Worm (Caenorhabditis elegans) whole organism, L1 larva: ENCODE results near the gene B0252.8.

Experiments used
- C04F5.9 ChIP-seq: sonication (generic microtip); optimal IDR thresholded peaks from 2 replicates; lab custom pipeline; 2016; ENCODE audit warnings: missing genetic modification characterization, missing compliant biosample characterization
- C16A3.4 ChIP-seq: fragments of 150-350 bp; optimal IDR thresholded peaks from 2 replicates; lab custom pipeline; 2014; ENCODE audit warnings: missing biosample characterization, missing genetic modification characterization
- ama-1 ChIP-seq: fragments of 150-350 bp; optimal IDR thresholded peaks from 2 replicates; lab custom pipeline; 2014
- blmp-1 ChIP-seq: fragments of 150-350 bp; optimal IDR thresholded peaks from 2 replicates; lab custom pipeline; 2014; ENCODE audit warnings: missing biosample characterization, missing genetic modification characterization
- ceh-82 ChIP-seq, 3 experiments: fragments of 150-350 bp in 1 of 3; sonication (generic microtip) in 2 of 3; optimal IDR thresholded peaks; 2 replicates each; lab custom pipeline; 2014 to 2017; ENCODE audit warnings: missing biosample characterization in 3 of 3, missing genetic modification characterization in 3 of 3
- ceh-88 ChIP-seq: fragments of 200-800 bp; sonication (Bioruptor generic); IDR thresholded peaks from 2 replicates; pipeline ENCODE4 v1.3.6; 2022; ENCODE audit warnings: missing genetic modification characterization, missing compliant biosample characterization
- ceh-90 ChIP-seq: sonication (generic microtip); optimal IDR thresholded peaks from 2 replicates; lab custom pipeline; 2016; ENCODE audit warnings: missing genetic modification characterization, missing compliant biosample characterization
- dpl-1 ChIP-seq, 3 experiments: fragments of 150-350 bp in 2 of 3; sonication (generic microtip) in 1 of 3; optimal IDR thresholded peaks; 2 replicates each; lab custom pipeline; 2014 to 2017; ENCODE audit warnings: missing biosample characterization in 3 of 3, missing genetic modification characterization in 3 of 3, missing genetic modification reagents in 3 of 3
- efl-1 ChIP-seq, 4 experiments: fragments of 150-350 bp; optimal IDR thresholded peaks in 3 of 4; peaks in 1 of 4; 1 replicate in 1 of 4; 2 replicates in 3 of 4; lab custom pipeline; 2014; ENCODE audit warnings: missing biosample characterization in 2 of 4, missing genetic modification characterization in 2 of 4, missing genetic modification reagents in 2 of 4
- efl-3 ChIP-seq: fragments of 200-800 bp; sonication (Bioruptor generic); optimal IDR thresholded peaks from 2 replicates; lab custom pipeline; 2018; ENCODE audit warnings: mild to moderate bottlenecking, missing genetic modification characterization, missing compliant biosample characterization
- egl-13 ChIP-seq: sonication (generic microtip); optimal IDR thresholded peaks from 2 replicates; lab custom pipeline; 2016; ENCODE audit warnings: missing genotype, missing genetic modification reagents, missing genetic modification characterization, missing compliant biosample characterization
- elt-3 ChIP-seq, 6 experiments: fragments of 150-350 bp in 1 of 6; sonication (generic microtip); optimal IDR thresholded peaks; 2 replicates each; lab custom pipeline; 2017 to 2018; ENCODE audit warnings: missing biosample characterization in 6 of 6, missing genetic modification characterization in 6 of 6, inconsistent platforms in 1 of 6
- ets-5 ChIP-seq: fragments of 200-800 bp; sonication (Bioruptor generic); IDR thresholded peaks from 2 replicates; pipeline ENCODE4 v1.3.6; 2022; ENCODE audit warnings: missing genetic modification characterization, missing compliant biosample characterization
- fkh-4 ChIP-seq: sonication (generic microtip); optimal IDR thresholded peaks from 2 replicates; lab custom pipeline; 2016; ENCODE audit warnings: missing compliant biosample characterization, missing genetic modification characterization, borderline replicate concordance
- fkh-8 ChIP-seq: sonication (generic microtip); optimal IDR thresholded peaks from 2 replicates; lab custom pipeline; 2016; ENCODE audit warnings: mild to moderate bottlenecking, missing genetic modification characterization, missing compliant biosample characterization
- fos-1 ChIP-seq: fragments of 150-350 bp; optimal IDR thresholded peaks from 2 replicates; lab custom pipeline; 2014; ENCODE audit warnings: missing biosample characterization, missing genetic modification characterization
- grh-1 ChIP-seq: fragments of 200-800 bp; sonication (Bioruptor generic); IDR thresholded peaks from 2 replicates; pipeline ENCODE4 v1.3.6; 2022; ENCODE audit warnings: missing genetic modification reagents, missing genetic modification characterization, missing compliant biosample characterization
- hlh-17 ChIP-seq: fragments of 200-800 bp; sonication (Bioruptor generic); optimal IDR thresholded peaks from 2 replicates; lab custom pipeline; 2018; ENCODE audit warnings: missing genetic modification characterization, mild to moderate bottlenecking, missing compliant biosample characterization, moderate library complexity, borderline replicate concordance
- hlh-4 ChIP-seq: sonication (generic microtip); optimal IDR thresholded peaks from 2 replicates; lab custom pipeline; 2016; ENCODE audit warnings: mild to moderate bottlenecking, missing genetic modification characterization, missing compliant biosample characterization
- irx-1 ChIP-seq: sonication (generic microtip); optimal IDR thresholded peaks from 2 replicates; lab custom pipeline; 2016; ENCODE audit warnings: missing genetic modification characterization, missing compliant biosample characterization
- isw-1 ChIP-seq: fragments of 200-800 bp; sonication (Bioruptor generic); IDR thresholded peaks from 2 replicates; pipeline ENCODE4 v1.3.6; 2022; ENCODE audit warnings: missing genetic modification characterization, missing compliant biosample characterization
- jun-1 ChIP-seq: fragments of 150-350 bp; optimal IDR thresholded peaks from 2 replicates; lab custom pipeline; 2014; ENCODE audit warnings: missing biosample characterization, missing genetic modification reagents, missing genetic modification characterization
- lin-35 ChIP-seq, 2 experiments: fragments of 150-350 bp; optimal IDR thresholded peaks; 2 replicates each; lab custom pipeline; 2014; ENCODE audit warnings: missing biosample characterization in 2 of 2, missing genetic modification characterization in 2 of 2, missing genetic modification reagents in 2 of 2
- lsy-2 ChIP-seq, 2 experiments: fragments of 150-350 bp; optimal IDR thresholded peaks; 2 replicates each; lab custom pipeline; 2014; ENCODE audit warnings: missing biosample characterization in 2 of 2, missing genetic modification characterization in 2 of 2
- mdl-1 ChIP-seq, 2 experiments: fragments of 150-350 bp; optimal IDR thresholded peaks; 2 replicates each; lab custom pipeline; 2014 to 2017; ENCODE audit warnings: missing biosample characterization in 2 of 2, missing genetic modification characterization in 2 of 2, inconsistent platforms in 1 of 2
- mef-2 ChIP-seq: fragments of 150-350 bp; optimal IDR thresholded peaks from 2 replicates; lab custom pipeline; 2014; ENCODE audit warnings: missing biosample characterization, missing genetic modification characterization
- nhr-11 ChIP-seq: fragments of 150-350 bp; optimal IDR thresholded peaks from 2 replicates; lab custom pipeline; 2014; ENCODE audit warnings: missing biosample characterization, missing genetic modification characterization
- nhr-19 ChIP-seq: fragments of 200-800 bp; sonication (Bioruptor generic); conservative IDR thresholded peaks from 2 replicates; pipeline ENCODE4 v1.3.6; 2022; ENCODE audit warnings: missing genetic modification characterization, missing compliant biosample characterization
- nhr-20 ChIP-seq: sonication (generic microtip); optimal IDR thresholded peaks from 2 replicates; lab custom pipeline; 2016; ENCODE audit warnings: mild to moderate bottlenecking, missing genetic modification characterization, missing compliant biosample characterization
- nhr-237 ChIP-seq: fragments of 150-350 bp; optimal IDR thresholded peaks from 2 replicates; lab custom pipeline; 2014; ENCODE audit warnings: missing biosample characterization, missing genetic modification characterization
- nhr-47 ChIP-seq: sonication (generic microtip); optimal IDR thresholded peaks from 2 replicates; lab custom pipeline; 2016; ENCODE audit warnings: mild to moderate bottlenecking, missing genetic modification characterization, moderate library complexity, missing compliant biosample characterization
- nhr-76 ChIP-seq: sonication (generic microtip); optimal IDR thresholded peaks from 2 replicates; lab custom pipeline; 2017; ENCODE audit warnings: missing biosample characterization, missing genetic modification characterization
- nhr-84 ChIP-seq: sonication (generic microtip); optimal IDR thresholded peaks from 2 replicates; lab custom pipeline; 2017; ENCODE audit warnings: missing biosample characterization, missing genetic modification characterization
- nhr-85 ChIP-seq: sonication (generic microtip); peaks from one replicate; lab custom pipeline; 2016; ENCODE audit warnings: missing genetic modification characterization, inconsistent platforms, missing compliant biosample characterization
- nhr-90 ChIP-seq: sonication (generic microtip); optimal IDR thresholded peaks from 2 replicates; lab custom pipeline; 2016; ENCODE audit warnings: mild to moderate bottlenecking, missing genetic modification characterization, missing compliant biosample characterization; ENCODE audit not compliant: poor library complexity
- pag-3 ChIP-seq: sonication (generic microtip); optimal IDR thresholded peaks from 2 replicates; lab custom pipeline; 2017; ENCODE audit warnings: missing genetic modification characterization, mild to moderate bottlenecking, missing compliant biosample characterization, antibody characterized with exemption, borderline replicate concordance; ENCODE audit not compliant: insufficient read depth
- pax-3 ChIP-seq: fragments of 200-800 bp; sonication (Bioruptor generic); optimal IDR thresholded peaks from 2 replicates; lab custom pipeline; 2018; ENCODE audit warnings: mild to moderate bottlenecking, missing genetic modification characterization, moderate library complexity, missing compliant biosample characterization
- rnt-1 ChIP-seq: sonication (generic microtip); optimal IDR thresholded peaks from 2 replicates; lab custom pipeline; 2016; ENCODE audit warnings: mild to moderate bottlenecking, missing genetic modification characterization, moderate library complexity, missing compliant biosample characterization
- skn-1 ChIP-seq: fragments of 150-350 bp; optimal IDR thresholded peaks from 2 replicates; lab custom pipeline; 2014; ENCODE audit warnings: missing biosample characterization, missing genetic modification characterization
- snpc-4 ChIP-seq: fragments of 150-350 bp; optimal IDR thresholded peaks from 2 replicates; lab custom pipeline; 2014; ENCODE audit warnings: missing biosample characterization, missing genetic modification characterization
- sox-4 ChIP-seq: sonication (generic microtip); optimal IDR thresholded peaks from 2 replicates; lab custom pipeline; 2016; ENCODE audit warnings: missing genetic modification characterization, missing compliant biosample characterization
- sup-37 ChIP-seq: fragments of 200-800 bp; sonication (Bioruptor generic); optimal IDR thresholded peaks from 2 replicates; lab custom pipeline; 2018; ENCODE audit warnings: mild to moderate bottlenecking, missing genetic modification characterization, missing compliant biosample characterization
- swsn-7 ChIP-seq: sonication (generic microtip); optimal IDR thresholded peaks from 2 replicates; lab custom pipeline; 2016; ENCODE audit warnings: missing genetic modification characterization, missing compliant biosample characterization
- tbx-2 ChIP-seq: sonication (generic microtip); optimal IDR thresholded peaks from 2 replicates; lab custom pipeline; 2016; ENCODE audit warnings: missing genetic modification characterization, missing compliant biosample characterization
- tlp-1 ChIP-seq: fragments of 150-350 bp; optimal IDR thresholded peaks from 2 replicates; lab custom pipeline; 2014; ENCODE audit warnings: missing biosample characterization, missing genetic modification characterization
- unc-30 ChIP-seq: sonication (generic microtip); optimal IDR thresholded peaks from 2 replicates; lab custom pipeline; 2017; ENCODE audit warnings: missing biosample characterization, missing genetic modification characterization
- unc-86 ChIP-seq: sonication (generic microtip); optimal IDR thresholded peaks from 2 replicates; lab custom pipeline; 2016; ENCODE audit warnings: missing genetic modification characterization, missing compliant biosample characterization
- vab-15 ChIP-seq: sonication (generic microtip); optimal IDR thresholded peaks from 2 replicates; lab custom pipeline; 2017; ENCODE audit warnings: missing genotype, mild to moderate bottlenecking, missing genetic modification characterization, missing compliant biosample characterization
- xbp-1 ChIP-seq: sonication (generic microtip); optimal IDR thresholded peaks from 2 replicates; lab custom pipeline; 2016; ENCODE audit warnings: missing genetic modification characterization, missing compliant biosample characterization
- zag-1 ChIP-seq: fragments of 150-350 bp; optimal IDR thresholded peaks from 2 replicates; lab custom pipeline; 2014; ENCODE audit warnings: missing biosample characterization, missing genetic modification characterization
- zip-4 ChIP-seq: fragments of 200-800 bp; sonication (Bioruptor generic); optimal IDR thresholded peaks from 2 replicates; lab custom pipeline; 2018; ENCODE audit warnings: mild to moderate bottlenecking, missing genetic modification characterization, moderate library complexity, missing compliant biosample characterization
- ztf-11 ChIP-seq, 2 experiments: sonication (generic microtip); optimal IDR thresholded peaks; 2 replicates each; lab custom pipeline; 2016 to 2017; ENCODE audit warnings: missing genetic modification characterization in 2 of 2, missing biosample characterization in 1 of 2, missing compliant biosample characterization in 1 of 2
- ztf-4 ChIP-seq: fragments of 150-350 bp; optimal IDR thresholded peaks from 2 replicates; lab custom pipeline; 2014; ENCODE audit warnings: missing biosample characterization, missing genetic modification characterization

B0252.8 gene

ce11 chrII:6891838-6892237, 24.1 kb upstream of the B0252.8 start:
- TF ChIP-seq rnt-1 (tag; lab: Kevin White, UChicago) (peak; percentile 75), egl-13 (no peak), fkh-8 (tag; lab: Kevin White, UChicago) (no peak), nhr-47 (tag; lab: Kevin White, UChicago) (peak; percentile 54), ceh-90 (tag; lab: Kevin White, UChicago) (no peak), tbx-2 (peak; percentile 84), ztf-11 (tag; optimal IDR thresholded peaks at IDR 0.05; lab: Kevin White, UChicago) (no peak), skn-1 (tag; lab: Kevin White, UChicago) (peak; percentile 64), lsy-2 (tag; optimal IDR thresholded peaks at IDR 0.05; lab: Kevin White, UChicago) (peak; percentile 51 to 71), xbp-1 (tag; lab: Kevin White, UChicago) (peak; percentile 32), ztf-4 (tag; lab: Kevin White, UChicago) (peak; percentile 78), fos-1 (tag; lab: Kevin White, UChicago) (no peak), sox-4 (tag; lab: Kevin White, UChicago) (no peak), sup-37 (peak; percentile 55), unc-86 (tag; lab: Kevin White, UChicago) (no peak), isw-1 (no peak), zip-4 (no peak), grh-1 (GFP tag; lab: Robert Waterston, UW) (no peak), fkh-4 (tag; lab: Kevin White, UChicago) (no peak), swsn-7 (tag; lab: Kevin White, UChicago) (peak; percentile 42), nhr-85 (tag; lab: Kevin White, UChicago) (peak; percentile 69), efl-3 (GFP tag; lab: Kevin White, UChicago) (no peak), nhr-19 (GFP tag; lab: Robert Waterston, UW) (peak; percentile 99), snpc-4 (tag; lab: Kevin White, UChicago) (no peak), nhr-84 (tag; lab: Kevin White, UChicago) (no peak), nhr-90 (tag; lab: Kevin White, UChicago) (peak; percentile 63), hlh-4 (no peak), dpl-1 (GFP tag; optimal IDR thresholded peaks at IDR 0.05; lab: Kevin White, UChicago) (peak; percentile 15 to 46 (median 32)), ceh-88 (GFP tag; lab: Robert Waterston, UW) (no peak), mef-2 (tag; lab: Kevin White, UChicago) (no peak), ets-5 (no peak), lin-35 (GFP tag; optimal IDR thresholded peaks at IDR 0.05; lab: Kevin White, UChicago) (peak; percentile 50 to 82), vab-15 (tag; lab: Kevin White, UChicago) (no peak), mdl-1 (tag; optimal IDR thresholded peaks at IDR 0.05; lab: Kevin White, UChicago) (peak in 1 of 2 experiments; percentile 91), irx-1 (tag; lab: Kevin White, UChicago) (no peak), nhr-11 (no peak), zag-1 (no peak), elt-3 (tag; optimal IDR thresholded peaks at IDR 0.05; lab: Kevin White, UChicago) (peak in 3 of 6 experiments; percentile 19 to 84 (median 76)), blmp-1 (tag; lab: Kevin White, UChicago) (peak; percentile 80), ama-1 (no peak), ceh-82 (tag; optimal IDR thresholded peaks at IDR 0.05; lab: Kevin White, UChicago) (peak in 2 of 3 experiments; percentile 29 to 40), nhr-237 (no peak), efl-1 (optimal IDR thresholded peaks at IDR 0.05; lab: Kevin White, UChicago) (peak in 1 of 2 experiments; percentile 36), efl-1 (GFP tag; optimal IDR thresholded peaks at IDR 0.05 in 1 of 2; lab: Kevin White, UChicago) (peak; percentile 20 to 92), pag-3 (no peak), tlp-1 (no peak), hlh-17 (GFP tag; lab: Kevin White, UChicago) (no peak), unc-30 (no peak), jun-1 (tag; lab: Kevin White, UChicago) (no peak), nhr-76 (tag; lab: Kevin White, UChicago) (no peak), C04F5.9 (tag; lab: Kevin White, UChicago) (no peak), nhr-20 (peak; percentile 99), pax-3 (tag; lab: Kevin White, UChicago) (peak; percentile 47), C16A3.4 (tag; lab: Kevin White, UChicago) (peak; percentile 62)
